In genomic region chrX:7329601-7330000, ce11 we compare ENCODE assay signal across 1 worm cellular context.
TF ChIP-seq lines count a peak whose summit lies in the region.

Gene ttr-59 (plus strand): TSS chrX:7329818.

TF ChIP-seq in whole organism, L1 larva, 84 proteins besides CTCF, POLR2A, EP300 and RAD21 (continued from another document):
- TF ChIP-seq ceh-63 (GFP tag; optimal IDR thresholded peaks at IDR 0.05; lab: Kevin White, UChicago) (no peak), ets-5 (GFP tag; IDR thresholded peaks at IDR 0.05; lab: Robert Waterston, UW) (no peak), nhr-28 (tag; optimal IDR thresholded peaks at IDR 0.05; lab: Kevin White, UChicago) (no peak), lir-3 (tag; optimal IDR thresholded peaks at IDR 0.05; lab: Kevin White, UChicago; ENCODE audit: poor library complexity) (no peak), tbx-2 (tag; optimal IDR thresholded peaks at IDR 0.05; lab: Kevin White, UChicago) (no peak), snpc-4 (tag; optimal IDR thresholded peaks at IDR 0.05; lab: Kevin White, UChicago) (no peak), nhr-20 (tag; optimal IDR thresholded peaks at IDR 0.05; lab: Kevin White, UChicago) (no peak), lin-15B (tag; optimal IDR thresholded peaks at IDR 0.05; lab: Kevin White, UChicago) (no peak), xbp-1 (tag; optimal IDR thresholded peaks at IDR 0.05; lab: Kevin White, UChicago) (no peak), zip-4 (GFP tag; optimal IDR thresholded peaks at IDR 0.05; lab: Kevin White, UChicago) (no peak), nhr-47 (tag; optimal IDR thresholded peaks at IDR 0.05; lab: Kevin White, UChicago) (no peak), unc-62 (GFP tag; optimal IDR thresholded peaks at IDR 0.05; lab: Kevin White, UChicago) (no peak), irx-1 (tag; optimal IDR thresholded peaks at IDR 0.05; lab: Kevin White, UChicago) (no peak), nhr-12 (tag; optimal IDR thresholded peaks at IDR 0.05; lab: Kevin White, UChicago) (no peak), elt-2 (tag; optimal IDR thresholded peaks at IDR 0.05; lab: Kevin White, UChicago) (no peak), nhr-11 (tag; optimal IDR thresholded peaks at IDR 0.05; lab: Kevin White, UChicago) (no peak), grh-1 (GFP tag; IDR thresholded peaks at IDR 0.05; lab: Robert Waterston, UW) (no peak), unc-98 (GFP tag; IDR thresholded peaks at IDR 0.05; lab: Robert Waterston, UW) (no peak), ceh-88 (GFP tag; IDR thresholded peaks at IDR 0.05; lab: Robert Waterston, UW) (no peak), nhr-84 (tag; optimal IDR thresholded peaks at IDR 0.05; lab: Kevin White, UChicago) (no peak), lin-14 (GFP tag; optimal IDR thresholded peaks at IDR 0.05; lab: Kevin White, UChicago) (peak; percentile 35), tlp-1 (tag; optimal IDR thresholded peaks at IDR 0.05; lab: Kevin White, UChicago) (no peak), nhr-76 (tag; optimal IDR thresholded peaks at IDR 0.05; lab: Kevin White, UChicago) (no peak), efl-3 (GFP tag; optimal IDR thresholded peaks at IDR 0.05; lab: Kevin White, UChicago) (no peak), unc-30 (tag; optimal IDR thresholded peaks at IDR 0.05; lab: Kevin White, UChicago) (no peak), jun-1 (tag; optimal IDR thresholded peaks at IDR 0.05; lab: Kevin White, UChicago) (no peak), nhr-85 (tag; lab: Kevin White, UChicago) (peak; percentile 72), egl-27 (tag; optimal IDR thresholded peaks at IDR 0.05; lab: Kevin White, UChicago) (no peak), hlh-17 (GFP tag; optimal IDR thresholded peaks at IDR 0.05; lab: Kevin White, UChicago; ENCODE audit: borderline replicate concordance) (no peak), mef-2 (tag; optimal IDR thresholded peaks at IDR 0.05; lab: Kevin White, UChicago) (no peak), mdl-1 (tag; optimal IDR thresholded peaks at IDR 0.05; lab: Kevin White, UChicago) (no peak), blmp-1 (tag; optimal IDR thresholded peaks at IDR 0.05; lab: Kevin White, UChicago) (peak; percentile 88), pqm-1 (tag; optimal IDR thresholded peaks at IDR 0.05; lab: Kevin White, UChicago) (no peak), mab-9 (GFP tag; IDR thresholded peaks at IDR 0.05; lab: Robert Waterston, UW) (no peak), zag-1 (tag; optimal IDR thresholded peaks at IDR 0.05; lab: Kevin White, UChicago) (no peak), nhr-71 (tag; optimal IDR thresholded peaks at IDR 0.05; lab: Kevin White, UChicago) (peak; percentile 0), ztf-4 (tag; optimal IDR thresholded peaks at IDR 0.05; lab: Kevin White, UChicago) (no peak), nhr-77 (tag; optimal IDR thresholded peaks at IDR 0.05; lab: Kevin White, UChicago) (no peak), nhr-90 (tag; optimal IDR thresholded peaks at IDR 0.05; lab: Kevin White, UChicago; ENCODE audit: poor library complexity) (no peak), ces-1 (GFP tag; optimal IDR thresholded peaks at IDR 0.05; lab: Kevin White, UChicago) (no peak), alr-1 (tag; optimal IDR thresholded peaks at IDR 0.05; lab: Kevin White, UChicago; ENCODE audit: borderline replicate concordance) (no peak), snu-23 (GFP tag; optimal IDR thresholded peaks at IDR 0.05; lab: Kevin White, UChicago) (peak; percentile 19), ceh-90 (tag; optimal IDR thresholded peaks at IDR 0.05; lab: Kevin White, UChicago) (no peak), sup-37 (GFP tag; optimal IDR thresholded peaks at IDR 0.05; lab: Kevin White, UChicago) (no peak), hlh-4 (tag; optimal IDR thresholded peaks at IDR 0.05; lab: Kevin White, UChicago) (no peak), nhr-19 (GFP tag; conservative IDR thresholded peaks at IDR 0.05; lab: Robert Waterston, UW) (no peak), elt-3 (tag; optimal IDR thresholded peaks at IDR 0.05; lab: Kevin White, UChicago) (peak in 2 of 6 experiments; percentile 9 to 64), sox-4 (tag; optimal IDR thresholded peaks at IDR 0.05; lab: Kevin White, UChicago) (no peak), ama-1 (optimal IDR thresholded peaks at IDR 0.05; lab: Kevin White, UChicago) (no peak), unc-130 (tag; optimal IDR thresholded peaks at IDR 0.05; lab: Kevin White, UChicago) (no peak)
